Worm (Caenorhabditis elegans) whole organism, young adult: ENCODE results near the gene sek-4.
A peak's percentile ranks its signal among the peaks of the same experiment; 100 is the strongest.

Experiments
- B0019.2 ChIP-seq: fragments of 200-800 bp; sonication (Bioruptor generic); conservative IDR thresholded peaks from 2 replicates; pipeline ENCODE4 v1.3.6; 2022; ENCODE audit warnings: missing genetic modification reagents, missing genetic modification characterization, missing compliant biosample characterization
- F10E7.11 ChIP-seq: sonication (generic microtip); optimal IDR thresholded peaks from 2 replicates; lab custom pipeline; 2017; ENCODE audit warnings: mild to moderate bottlenecking, missing genetic modification characterization, moderate library complexity, missing compliant biosample characterization
- F23B12.7 ChIP-seq: sonication (generic microtip); optimal IDR thresholded peaks from 2 replicates; lab custom pipeline; 2017; ENCODE audit warnings: missing genetic modification characterization, mild to moderate bottlenecking, missing compliant biosample characterization, antibody characterized with exemption, moderate library complexity; ENCODE audit not compliant: insufficient read depth
- F37B4.10 ChIP-seq: fragments of 200-800 bp; sonication (Bioruptor generic); IDR thresholded peaks from 2 replicates; pipeline ENCODE4 v1.3.6; 2022; ENCODE audit warnings: missing genetic modification characterization, missing compliant biosample characterization
- F57A8.1 ChIP-seq: fragments of 200-800 bp; sonication (Bioruptor generic); optimal IDR thresholded peaks from 2 replicates; lab custom pipeline; 2018; ENCODE audit warnings: mild to moderate bottlenecking, missing genetic modification characterization, moderate library complexity, missing compliant biosample characterization
- K12H6.12 ChIP-seq: fragments of 200-800 bp; sonication (Bioruptor generic); optimal IDR thresholded peaks from 2 replicates; lab custom pipeline; 2018; ENCODE audit warnings: mild to moderate bottlenecking, missing genetic modification characterization, missing compliant biosample characterization
- Y53G8AR.9 ChIP-seq: fragments of 200-800 bp; sonication (Bioruptor generic); conservative IDR thresholded peaks from 2 replicates; pipeline ENCODE4 v1.3.6; 2022; ENCODE audit warnings: missing genetic modification reagents, missing genetic modification characterization, missing compliant biosample characterization
- Y67H2A.10 ChIP-seq: fragments of 200-800 bp; sonication (Bioruptor generic); conservative IDR thresholded peaks from 2 replicates; pipeline ENCODE4 v1.3.6; 2022; ENCODE audit warnings: missing genetic modification reagents, missing genetic modification characterization, missing compliant biosample characterization
- aptf-2 ChIP-seq: fragments of 200-800 bp; sonication (Bioruptor generic); conservative IDR thresholded peaks from 2 replicates; pipeline ENCODE4 v1.3.6; 2022; ENCODE audit warnings: missing genetic modification reagents, missing genetic modification characterization, missing compliant biosample characterization
- aptf-3 ChIP-seq: fragments of 200-800 bp; sonication (Bioruptor generic); IDR thresholded peaks from 2 replicates; pipeline ENCODE4 v1.3.6; 2022; ENCODE audit warnings: missing genetic modification characterization, missing compliant biosample characterization
- atf-7 ChIP-seq: sonication (generic microtip); optimal IDR thresholded peaks from 2 replicates; lab custom pipeline; 2017; ENCODE audit warnings: mild to moderate bottlenecking, missing genetic modification characterization, missing compliant biosample characterization
- athp-1 ChIP-seq: sonication (generic microtip); optimal IDR thresholded peaks from 2 replicates; lab custom pipeline; 2017; ENCODE audit warnings: mild to moderate bottlenecking, missing genetic modification characterization, missing compliant biosample characterization
- attf-5 ChIP-seq: fragments of 200-800 bp; sonication (Bioruptor generic); optimal IDR thresholded peaks from 2 replicates; lab custom pipeline; 2018; ENCODE audit warnings: mild to moderate bottlenecking, missing genetic modification characterization, missing compliant biosample characterization
- attf-6 ChIP-seq: fragments of 200-800 bp; sonication (Bioruptor generic); IDR thresholded peaks from 2 replicates; pipeline ENCODE4 v1.3.6; 2022; ENCODE audit warnings: missing genetic modification reagents, missing genetic modification characterization, missing compliant biosample characterization
- bed-2 ChIP-seq: fragments of 200-800 bp; sonication (Bioruptor generic); IDR thresholded peaks from 2 replicates; pipeline ENCODE4 v1.3.6; 2022; ENCODE audit warnings: missing genetic modification reagents, missing genetic modification characterization, missing compliant biosample characterization
- dpl-1 ChIP-seq: fragments of 150-350 bp; optimal IDR thresholded peaks from 2 replicates; lab custom pipeline; 2014; ENCODE audit warnings: missing biosample characterization, missing genetic modification reagents, missing genetic modification characterization
- efl-1 ChIP-seq: fragments of 150-350 bp; optimal IDR thresholded peaks from 2 replicates; lab custom pipeline; 2014; ENCODE audit warnings: missing biosample characterization, missing genetic modification reagents, missing genetic modification characterization
- fkh-3 ChIP-seq: sonication (generic microtip); optimal IDR thresholded peaks from 2 replicates; lab custom pipeline; 2016; ENCODE audit warnings: mild to moderate bottlenecking, missing genetic modification characterization, missing compliant biosample characterization
- him-1 ChIP-seq: sonication (generic microtip); optimal IDR thresholded peaks from 2 replicates; lab custom pipeline; 2016; ENCODE audit warnings: missing genotype, missing genetic modification reagents, missing genetic modification characterization, missing compliant biosample characterization
- hlh-26 ChIP-seq: fragments of 200-800 bp; sonication (Bioruptor generic); conservative IDR thresholded peaks from 2 replicates; pipeline ENCODE4 v1.3.6; 2022; ENCODE audit warnings: missing genetic modification reagents, missing genetic modification characterization, missing compliant biosample characterization
- hrde-1 ChIP-seq: sonication (generic microtip); optimal IDR thresholded peaks from 2 replicates; lab custom pipeline; 2016; ENCODE audit warnings: missing genetic modification characterization, mild to moderate bottlenecking, missing compliant biosample characterization, moderate library complexity, missing genotype, missing genetic modification reagents, borderline replicate concordance
- let-526 ChIP-seq: fragments of 200-800 bp; sonication (Bioruptor generic); IDR thresholded peaks from 2 replicates; pipeline ENCODE4 v1.3.6; 2022; ENCODE audit warnings: missing genetic modification reagents, missing genetic modification characterization, missing compliant biosample characterization
- lin-40 ChIP-seq: sonication (generic microtip); optimal IDR thresholded peaks from 2 replicates; lab custom pipeline; 2016; ENCODE audit warnings: missing genetic modification characterization, mild to moderate bottlenecking, missing compliant biosample characterization, missing genotype, missing genetic modification reagents
- lir-1 ChIP-seq: fragments of 200-800 bp; sonication (Bioruptor generic); conservative IDR thresholded peaks from 2 replicates; pipeline ENCODE4 v1.3.6; 2022; ENCODE audit warnings: missing genetic modification reagents, missing genetic modification characterization, missing compliant biosample characterization
- lsl-1 ChIP-seq: fragments of 200-800 bp; sonication (Bioruptor generic); optimal IDR thresholded peaks from 2 replicates; lab custom pipeline; 2018; ENCODE audit warnings: mild to moderate bottlenecking, missing genetic modification characterization, moderate library complexity, missing compliant biosample characterization
- madf-10 ChIP-seq: sonication (generic microtip); optimal IDR thresholded peaks from 2 replicates; lab custom pipeline; 2016; ENCODE audit warnings: mild to moderate bottlenecking, missing genetic modification characterization, missing compliant biosample characterization
- mes-4 ChIP-seq: sonication (generic microtip); optimal IDR thresholded peaks from 2 replicates; lab custom pipeline; 2016; ENCODE audit warnings: missing genotype, missing genetic modification characterization, missing compliant biosample characterization
- mxl-1 ChIP-seq: sonication (generic microtip); optimal IDR thresholded peaks from 2 replicates; lab custom pipeline; 2016; ENCODE audit warnings: missing genetic modification characterization, missing compliant biosample characterization
- nfyb-1 ChIP-seq: fragments of 200-800 bp; sonication (Bioruptor generic); IDR thresholded peaks from 2 replicates; pipeline ENCODE4 v1.3.6; 2022; ENCODE audit warnings: missing genetic modification reagents, missing genetic modification characterization, missing compliant biosample characterization
- nhr-90 ChIP-seq: sonication (generic microtip); optimal IDR thresholded peaks from 2 replicates; lab custom pipeline; 2016; ENCODE audit warnings: missing genotype, mild to moderate bottlenecking, missing genetic modification characterization, missing compliant biosample characterization
- pbrm-1 ChIP-seq: fragments of 200-800 bp; sonication (Bioruptor generic); IDR thresholded peaks from 2 replicates; pipeline ENCODE4 v1.3.6; 2022; ENCODE audit warnings: missing genetic modification reagents, missing genetic modification characterization, missing compliant biosample characterization
- sdz-38 ChIP-seq: sonication (generic microtip); optimal IDR thresholded peaks from 2 replicates; lab custom pipeline; 2016; ENCODE audit warnings: missing genotype, missing genetic modification characterization, missing compliant biosample characterization
- snpc-3.4 ChIP-seq: sonication (generic microtip); optimal IDR thresholded peaks from 2 replicates; lab custom pipeline; 2017; ENCODE audit warnings: missing genetic modification characterization, mild to moderate bottlenecking, missing compliant biosample characterization, antibody characterized with exemption, moderate library complexity, missing genotype, missing genetic modification reagents
- snpc-4 ChIP-seq, 5 experiments: fragments of 150-350 bp in 1 of 5; sonication (generic microtip) in 4 of 5; optimal IDR thresholded peaks; 2 replicates each; lab custom pipeline; 2014 to 2018; ENCODE audit warnings: missing genetic modification characterization in 5 of 5, missing biosample characterization in 3 of 5, antibody characterized with exemption in 2 of 5, mild to moderate bottlenecking in 2 of 5, missing compliant biosample characterization in 2 of 5, missing genotype in 2 of 5, moderate library complexity in 2 of 5, missing genetic modification reagents in 1 of 5
- sptf-2 ChIP-seq: fragments of 200-800 bp; sonication (Bioruptor generic); optimal IDR thresholded peaks from 2 replicates; lab custom pipeline; 2018; ENCODE audit warnings: mild to moderate bottlenecking, missing genetic modification characterization, missing compliant biosample characterization
- unc-130 ChIP-seq: sonication (generic microtip); optimal IDR thresholded peaks from 2 replicates; lab custom pipeline; 2016; ENCODE audit warnings: missing genetic modification reagents, missing genetic modification characterization, missing compliant biosample characterization
- ztf-18 ChIP-seq: sonication (generic microtip); optimal IDR thresholded peaks from 2 replicates; lab custom pipeline; 2016; ENCODE audit warnings: missing genotype, mild to moderate bottlenecking, missing genetic modification characterization, missing compliant biosample characterization
- ztf-26 ChIP-seq: sonication (generic microtip); optimal IDR thresholded peaks from 2 replicates; lab custom pipeline; 2017; ENCODE audit warnings: missing genetic modification characterization, missing compliant biosample characterization

sek-4 gene

DNA sequence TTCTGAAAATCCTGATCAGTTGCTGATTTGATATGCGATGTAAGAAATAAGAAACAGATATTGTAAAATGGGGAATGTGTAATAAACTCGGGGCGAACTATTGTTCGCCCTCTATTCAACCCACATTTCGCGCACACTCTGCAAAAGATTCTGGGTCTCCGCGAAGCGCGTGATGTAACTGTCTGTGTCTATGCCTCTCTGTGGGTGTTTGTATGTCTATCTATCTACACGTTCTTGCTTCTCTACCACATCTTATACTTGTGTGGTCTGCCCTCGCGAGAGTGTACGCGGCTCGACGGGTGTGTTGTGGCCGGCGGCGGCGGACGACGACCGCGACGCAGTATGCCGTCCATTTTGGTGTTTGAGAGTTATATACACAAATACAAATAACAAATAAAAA, 38.4 kb upstream of the sek-4 start (continued):
- TF ChIP-seq madf-10 (tag; lab: Kevin White, UChicago) (peak; percentile 95), fkh-3 (tag; lab: Kevin White, UChicago) (no peak), B0019.2 (GFP tag; lab: Robert Waterston, UW) (no peak), let-526 (GFP tag; lab: Robert Waterston, UW) (0 out of 2 replicates have a peak, but pooled peaks have one; percentile 27), F23B12.7 (tag; lab: Kevin White, UChicago) (no peak), unc-130 (GFP tag; lab: Kevin White, UChicago) (no peak), mes-4 (tag; lab: Kevin White, UChicago) (no peak), pbrm-1 (peak; percentile 20; the same call in 1 of the 2 replicates), attf-5 (GFP tag; lab: Kevin White, UChicago) (peak; percentile 60), lsl-1 (GFP tag; lab: Kevin White, UChicago) (no peak), nfyb-1 (GFP tag; lab: Robert Waterston, UW) (0 out of 2 replicates have a peak, but pooled peaks have one; percentile 47), K12H6.12 (tag; lab: Kevin White, UChicago) (peak; percentile 47), Y67H2A.10 (GFP tag; lab: Robert Waterston, UW) (no peak), Y53G8AR.9 (no peak), ztf-26 (tag; lab: Kevin White, UChicago) (peak; percentile 33), him-1 (tag; lab: Kevin White, UChicago) (no peak), F37B4.10 (no peak), F10E7.11 (tag; lab: Kevin White, UChicago) (no peak), bed-2 (no peak), snpc-4 (GFP tag; optimal IDR thresholded peaks at IDR 0.05; lab: Kevin White, UChicago) (no peak), snpc-4 (tag; optimal IDR thresholded peaks at IDR 0.05; lab: Kevin White, UChicago) (peak in 2 of 4 experiments; percentile 17 to 40), sptf-2 (GFP tag; lab: Kevin White, UChicago) (no peak), lin-40 (peak; percentile 68), snpc-3.4 (tag; lab: Kevin White, UChicago) (peak; percentile 44), athp-1 (tag; lab: Kevin White, UChicago) (no peak), attf-6 (GFP tag; lab: Robert Waterston, UW) (no peak), atf-7 (tag; lab: Kevin White, UChicago) (no peak), nhr-90 (no peak), mxl-1 (tag; lab: Kevin White, UChicago) (no peak), F57A8.1 (GFP tag; lab: Kevin White, UChicago) (no peak), lir-1 (GFP tag; lab: Robert Waterston, UW) (no peak), hlh-26 (GFP tag; lab: Robert Waterston, UW) (no peak), ztf-18 (peak; percentile 17), dpl-1 (GFP tag; lab: Kevin White, UChicago) (no peak), aptf-2 (GFP tag; lab: Robert Waterston, UW) (no peak), efl-1 (no peak), aptf-3 (no peak), hrde-1 (no peak)

DNA sequence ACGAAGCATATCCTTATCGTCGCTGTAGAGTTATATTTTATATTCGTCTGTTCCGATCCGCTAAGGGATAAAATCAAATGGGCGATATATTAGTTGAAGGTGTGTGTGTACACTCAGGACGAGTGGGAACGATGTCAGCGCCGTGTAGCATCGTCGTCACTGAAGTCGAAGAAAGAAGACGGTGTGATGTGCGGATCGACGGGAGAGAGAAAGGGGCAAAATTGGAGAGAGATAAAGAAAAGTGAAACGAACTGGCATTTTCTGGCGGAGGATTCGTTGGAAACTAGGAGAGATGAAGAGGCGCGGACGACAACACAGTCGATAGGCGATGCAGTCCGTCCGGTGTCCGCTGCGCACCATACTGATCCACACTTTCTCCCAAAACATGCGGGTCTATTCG, 36.9 kb upstream of the sek-4 start, which contains the start of gene C26B9.3:
Gene C26B9.3, plus strand, starts transcription at position 343 of the 400 bp plus-strand sequence.
- TF ChIP-seq sdz-38 (tag; lab: Kevin White, UChicago), result no peak
- TF ChIP-seq K12H6.12 (tag; lab: Kevin White, UChicago), result no peak
